Worm (Caenorhabditis elegans): ENCODE results near the gene syx-18.

Gene syx-18

DNA sequence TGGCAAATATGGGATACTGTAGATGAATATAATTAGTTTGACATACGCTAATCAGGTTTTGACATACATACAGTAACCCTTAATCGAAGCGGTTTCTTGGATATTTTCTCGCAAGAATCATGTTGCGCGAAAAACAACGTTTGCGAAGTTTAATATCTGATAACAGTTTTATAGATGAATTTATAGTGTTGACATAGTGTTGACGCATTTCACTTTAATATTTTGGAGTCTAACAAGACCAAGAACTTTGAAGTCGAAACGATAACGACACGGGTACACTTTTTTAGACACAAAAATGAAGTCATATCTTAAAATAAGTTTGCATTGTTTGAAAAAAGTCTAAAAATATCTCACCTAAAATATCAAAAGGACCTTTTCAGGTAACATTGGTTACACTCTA lies 39.0 kb downstream of the syx-18 start:
- TF ChIP-seq nhr-237 (tag; optimal IDR thresholded peaks at IDR 0.05) = no peak
- no peak for TF ChIP-seq ceh-39 (tag; optimal IDR thresholded peaks at IDR 0.05)
- no peak for TF ChIP-seq ztf-11 (tag; optimal IDR thresholded peaks at IDR 0.05)
- no peak for TF ChIP-seq M03D4.4 (tag; optimal IDR thresholded peaks at IDR 0.05)
- no peak for TF ChIP-seq tbx-8 (GFP tag; optimal IDR thresholded peaks at IDR 0.05)
- TF ChIP-seq nhr-28 (tag; optimal IDR thresholded peaks at IDR 0.05) = no peak

- TF ChIP-seq lin-32 (GFP tag; optimal IDR thresholded peaks at IDR 0.05) (no peak), hlh-1 (tag; optimal IDR thresholded peaks at IDR 0.05) (no peak), nhr-12 (tag; optimal IDR thresholded peaks at IDR 0.05) (no peak)
These were observed 40.3 kb downstream of the syx-18 start for ce11 chrV:6614968-6615367.

DNA sequence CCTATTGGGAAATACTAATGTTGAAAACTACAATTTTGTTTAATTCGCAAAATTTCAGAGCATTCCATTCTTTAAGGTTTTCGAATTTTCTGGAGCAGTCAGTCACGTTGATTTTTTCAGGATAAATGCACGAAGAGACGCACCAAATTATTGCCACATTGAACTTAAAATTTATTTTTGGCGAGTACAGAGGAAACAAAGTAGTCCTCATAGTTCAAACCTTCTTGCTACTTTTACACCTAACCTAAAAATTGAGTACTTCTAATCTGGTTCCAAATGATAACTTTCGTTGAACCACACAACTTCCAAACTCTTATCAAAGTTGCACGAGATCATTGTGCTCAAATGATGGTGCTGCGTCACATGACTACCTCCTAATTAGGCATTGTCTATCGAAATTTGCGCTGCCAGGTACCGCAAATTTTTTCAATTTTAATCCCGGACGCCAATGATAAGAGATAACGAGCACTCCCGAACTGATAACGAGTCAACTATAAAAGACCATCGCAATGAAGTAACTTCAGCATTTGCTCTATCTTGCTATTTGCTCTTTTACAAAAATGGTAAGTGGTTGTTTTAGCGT lies 41.0 kb downstream of the syx-18 start, which contains the start of gene cpr-4:
Gene cpr-4, plus strand, starts transcription at position 523 of the 583 bp plus-strand sequence.
- TF ChIP-seq lsy-2 (tag; optimal IDR thresholded peaks at IDR 0.05) (no peak), elt-3 (tag; optimal IDR thresholded peaks at IDR 0.05) (no peak), flh-1 (GFP tag; optimal IDR thresholded peaks at IDR 0.05) (no peak), nhr-12 (tag; optimal IDR thresholded peaks at IDR 0.05) (no peak), lin-13 (tag; optimal IDR thresholded peaks at IDR 0.05) (no peak), M03D4.4 (tag; optimal IDR thresholded peaks at IDR 0.05) (no peak), drap-1 (GFP tag; optimal IDR thresholded peaks at IDR 0.05) (no peak), nhr-76 (tag; optimal IDR thresholded peaks at IDR 0.05) (no peak), nhr-2 (tag; optimal IDR thresholded peaks at IDR 0.05) (no peak), elt-1 (tag; optimal IDR thresholded peaks at IDR 0.05; ENCODE audit: borderline replicate concordance, insufficient read depth) (no peak), sem-2 (GFP tag; optimal IDR thresholded peaks at IDR 0.05) (no peak)

DNA sequence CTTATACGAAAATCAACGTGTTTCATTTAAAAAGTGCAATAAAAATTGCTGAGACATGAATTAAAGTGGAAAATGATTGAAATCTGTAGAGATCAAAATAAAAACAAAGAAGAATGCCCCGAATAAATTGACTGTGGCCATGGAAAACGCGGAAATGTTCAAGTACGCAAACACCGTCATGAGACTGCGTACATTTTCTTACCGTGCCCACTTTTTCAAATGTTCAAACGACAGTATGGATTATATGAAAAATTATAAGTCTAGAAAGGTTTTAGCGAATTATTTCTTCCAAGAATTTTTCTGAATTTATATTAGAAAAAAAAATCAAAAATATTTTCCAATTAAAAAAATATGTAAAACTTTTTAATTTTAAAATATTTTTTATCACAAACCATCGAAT lies 43.7 kb downstream of the syx-18 start:
- TF ChIP-seq sptf-1 (tag; optimal IDR thresholded peaks at IDR 0.05) (no peak), nhr-28 (tag; optimal IDR thresholded peaks at IDR 0.05) (no peak), ztf-11 (tag; optimal IDR thresholded peaks at IDR 0.05) (no peak), elt-1 (tag; optimal IDR thresholded peaks at IDR 0.05; ENCODE audit: borderline replicate concordance, insufficient read depth) (no peak), flh-1 (GFP tag; optimal IDR thresholded peaks at IDR 0.05) (no peak), ceh-39 (tag; optimal IDR thresholded peaks at IDR 0.05) (no peak), sem-2 (GFP tag; optimal IDR thresholded peaks at IDR 0.05) (no peak), nhr-12 (tag; optimal IDR thresholded peaks at IDR 0.05) (no peak), lin-13 (tag; optimal IDR thresholded peaks at IDR 0.05) (peak; percentile 8), mls-2 (tag; optimal IDR thresholded peaks at IDR 0.05) (no peak), ceh-83 (GFP tag; optimal IDR thresholded peaks at IDR 0.05) (no peak), lsy-2 (tag; optimal IDR thresholded peaks at IDR 0.05) (peak; percentile 87)

ce11 chrV:6611058-6611457 lies 44.2 kb downstream of the syx-18 start, which contains the start of gene gon-14:
gon-14 (minus strand) TSS chrV:6611158.
- no peak for TF ChIP-seq ceh-39 (tag; optimal IDR thresholded peaks at IDR 0.05)
- TF ChIP-seq cnd-1 (tag; optimal IDR thresholded peaks at IDR 0.05) = no peak
- TF ChIP-seq mep-1 (tag; optimal IDR thresholded peaks at IDR 0.05) = no peak
- no peak for TF ChIP-seq nhr-76 (tag; optimal IDR thresholded peaks at IDR 0.05)
- no peak for TF ChIP-seq ceh-43 (GFP tag; optimal IDR thresholded peaks at IDR 0.05)
- TF ChIP-seq zip-8 (tag; optimal IDR thresholded peaks at IDR 0.05) = no peak
- TF ChIP-seq ham-2 (GFP tag; optimal IDR thresholded peaks at IDR 0.05) = no peak
- TF ChIP-seq flh-1 (GFP tag; optimal IDR thresholded peaks at IDR 0.05) = no peak
- no peak for TF ChIP-seq mab-5 (tag; optimal IDR thresholded peaks at IDR 0.05)

DNA sequence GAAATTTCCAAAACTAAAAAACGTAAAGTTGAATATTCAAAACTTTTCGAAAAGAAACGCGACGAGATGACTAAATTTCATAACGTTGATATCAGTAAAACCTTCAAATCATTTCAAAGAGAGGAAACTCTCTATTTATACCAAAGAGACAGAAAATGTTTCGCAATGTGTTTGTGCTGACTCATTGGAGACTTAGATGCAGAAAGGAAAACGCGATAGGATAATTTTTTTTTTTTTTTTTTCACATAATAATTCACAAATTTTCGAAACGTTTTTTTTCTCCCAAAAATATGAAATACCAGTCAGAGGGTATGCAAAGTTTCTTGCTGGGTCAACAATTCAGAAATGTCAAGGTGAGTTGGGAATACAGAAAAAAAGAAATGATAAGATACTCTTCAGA lies 49.1 kb downstream of the syx-18 start:
- no peak for TF ChIP-seq ceh-43 (GFP tag; optimal IDR thresholded peaks at IDR 0.05)
- TF ChIP-seq drap-1 (GFP tag; optimal IDR thresholded peaks at IDR 0.05) = no peak
- no peak for TF ChIP-seq nhr-76 (tag; optimal IDR thresholded peaks at IDR 0.05)
- no peak for TF ChIP-seq elt-1 (tag; optimal IDR thresholded peaks at IDR 0.05; ENCODE audit: borderline replicate concordance, insufficient read depth)
- no peak for TF ChIP-seq flh-1 (GFP tag; optimal IDR thresholded peaks at IDR 0.05)
- no peak for TF ChIP-seq unc-120 (tag; optimal IDR thresholded peaks at IDR 0.05; ENCODE audit: poor library complexity, severe bottlenecking)
- no peak for TF ChIP-seq nhr-12 (tag; optimal IDR thresholded peaks at IDR 0.05)
- TF ChIP-seq unc-62 (GFP tag; optimal IDR thresholded peaks at IDR 0.05) = no peak
- TF ChIP-seq ceh-39 (tag; optimal IDR thresholded peaks at IDR 0.05) = no peak
- TF ChIP-seq snpc-4 (tag; optimal IDR thresholded peaks at IDR 0.05) = no peak
- TF ChIP-seq elt-3 (tag; optimal IDR thresholded peaks at IDR 0.05) = no peak
- TF ChIP-seq ham-2 (GFP tag; optimal IDR thresholded peaks at IDR 0.05) = no peak
- no peak for TF ChIP-seq zip-8 (tag; optimal IDR thresholded peaks at IDR 0.05)
- no peak for TF ChIP-seq mls-2 (tag; optimal IDR thresholded peaks at IDR 0.05)

Data from whole organism, mixed stage, embryonic.